Worm (Caenorhabditis elegans) whole organism, L2 larva: Measurements from ENCODE around the gene T20G5.12.
"Not testable (repeated sequence)": the region's sequence is repeated elsewhere in the genome, so short reads cannot be mapped to it uniquely, and the experiment has no call there.

ENCODE experiments used
- C34F6.9 ChIP-seq: fragments of 150-350 bp; optimal IDR thresholded peaks from 2 replicates; lab custom pipeline; 2014; ENCODE audit warnings: missing biosample characterization, missing genetic modification characterization
- F13H6.1 ChIP-seq: sonication (generic microtip); optimal IDR thresholded peaks from 2 replicates; lab custom pipeline; 2016; ENCODE audit warnings: missing genetic modification characterization, missing compliant biosample characterization
- alr-1 ChIP-seq: fragments of 150-350 bp; optimal IDR thresholded peaks from 2 replicates; lab custom pipeline; 2014; ENCODE audit warnings: missing biosample characterization, missing genetic modification characterization
- blmp-1 ChIP-seq: sonication (generic microtip); optimal IDR thresholded peaks from 2 replicates; lab custom pipeline; 2017; ENCODE audit warnings: missing genetic modification characterization, mild to moderate bottlenecking, missing compliant biosample characterization, antibody characterized with exemption, moderate library complexity; ENCODE audit not compliant: insufficient read depth
- ceh-82 ChIP-seq: fragments of 150-350 bp; optimal IDR thresholded peaks from 2 replicates; lab custom pipeline; 2014; ENCODE audit warnings: missing biosample characterization, missing genetic modification characterization
- dmd-4 ChIP-seq: sonication (generic microtip); optimal IDR thresholded peaks from 2 replicates; lab custom pipeline; 2017; ENCODE audit warnings: missing biosample characterization, missing genetic modification characterization
- fos-1 ChIP-seq: fragments of 150-350 bp; optimal IDR thresholded peaks from 2 replicates; lab custom pipeline; 2014; ENCODE audit warnings: missing biosample characterization, missing genetic modification characterization
- lin-11 ChIP-seq: fragments of 150-350 bp; sonication (generic microtip); optimal IDR thresholded peaks from 2 replicates; lab custom pipeline; 2014; ENCODE audit warnings: missing biosample characterization, missing genetic modification characterization, inconsistent platforms, mixed read lengths
- lin-39 ChIP-seq: fragments of 150-350 bp; optimal IDR thresholded peaks from 2 replicates; lab custom pipeline; 2014; ENCODE audit warnings: missing biosample characterization, missing genetic modification reagents, missing genetic modification characterization
- mab-5 ChIP-seq: fragments of 150-350 bp; optimal IDR thresholded peaks from 2 replicates; lab custom pipeline; 2014; ENCODE audit warnings: missing biosample characterization, missing genetic modification characterization
- nhr-10 ChIP-seq: sonication (generic microtip); optimal IDR thresholded peaks from 2 replicates; lab custom pipeline; 2017; ENCODE audit warnings: missing biosample characterization, missing genetic modification characterization
- nhr-11 ChIP-seq: fragments of 150-350 bp; optimal IDR thresholded peaks from 2 replicates; lab custom pipeline; 2014; ENCODE audit warnings: missing biosample characterization, missing genetic modification characterization
- nhr-12 ChIP-seq: fragments of 150-350 bp; optimal IDR thresholded peaks from 2 replicates; lab custom pipeline; 2014; ENCODE audit warnings: missing biosample characterization, missing genetic modification characterization
- nhr-129 ChIP-seq: fragments of 150-350 bp; optimal IDR thresholded peaks from 2 replicates; lab custom pipeline; 2014; ENCODE audit warnings: missing biosample characterization, missing genetic modification characterization
- nhr-21 ChIP-seq: fragments of 150-350 bp; optimal IDR thresholded peaks from 2 replicates; lab custom pipeline; 2014; ENCODE audit warnings: missing biosample characterization, missing genetic modification characterization
- nhr-25 ChIP-seq: fragments of 150-350 bp; sonication (generic microtip); optimal IDR thresholded peaks from 3 replicates; lab custom pipeline; 2014; ENCODE audit warnings: missing biosample characterization, missing genetic modification characterization
- peb-1 ChIP-seq: fragments of 150-350 bp; optimal IDR thresholded peaks from 2 replicates; lab custom pipeline; 2014; ENCODE audit warnings: missing biosample characterization, missing genetic modification characterization
- sem-4 ChIP-seq: fragments of 150-350 bp; optimal IDR thresholded peaks from 2 replicates; lab custom pipeline; 2014; ENCODE audit warnings: missing biosample characterization, missing genetic modification reagents, missing genetic modification characterization
- sma-3 ChIP-seq: sonication (generic microtip); optimal IDR thresholded peaks from 2 replicates; lab custom pipeline; 2016; ENCODE audit warnings: missing genetic modification reagents, missing genetic modification characterization, missing compliant biosample characterization
- snpc-4 ChIP-seq: fragments of 150-350 bp; optimal IDR thresholded peaks from 2 replicates; lab custom pipeline; 2014; ENCODE audit warnings: missing biosample characterization, missing genetic modification characterization
- unc-55 ChIP-seq: fragments of 150-350 bp; sonication (generic microtip); optimal IDR thresholded peaks from 3 replicates; lab custom pipeline; 2014; ENCODE audit warnings: missing biosample characterization, missing genetic modification reagents, missing genetic modification characterization
- zag-1 ChIP-seq: fragments of 150-350 bp; optimal IDR thresholded peaks from 2 replicates; lab custom pipeline; 2014; ENCODE audit warnings: missing biosample characterization, missing genetic modification characterization
- ztf-1 ChIP-seq: fragments of 200-800 bp; sonication (Bioruptor generic); conservative IDR thresholded peaks from 2 replicates; pipeline ENCODE4 v1.3.6; 2022; ENCODE audit warnings: missing genetic modification characterization, missing compliant biosample characterization
- ztf-4 ChIP-seq: fragments of 150-350 bp; optimal IDR thresholded peaks from 2 replicates; lab custom pipeline; 2014; ENCODE audit warnings: missing biosample characterization, missing genetic modification characterization

Gene T20G5.12

ce11 chrIII:10221860-10222259 is 20.5 kb downstream of the T20G5.12 start, which contains the start of gene Y70G10A.4:
TSS of gene Y70G10A.4 (plus strand) at chrIII:10222160.
- TF ChIP-seq zag-1 (tag; lab: Kevin White, UChicago); mab-5 (tag; lab: Kevin White, UChicago); ztf-1 (GFP tag; lab: Robert Waterston, UW): not testable (repeated sequence)

ce11 chrIII:10231641-10232040 is 30.2 kb downstream of the T20G5.12 start:
- TF ChIP-seq sma-3 (GFP tag; lab: Kevin White, UChicago) (no peak), peb-1 (no peak)
- TF ChIP-seq, all 48 proteins: peak for 0

DNA sequence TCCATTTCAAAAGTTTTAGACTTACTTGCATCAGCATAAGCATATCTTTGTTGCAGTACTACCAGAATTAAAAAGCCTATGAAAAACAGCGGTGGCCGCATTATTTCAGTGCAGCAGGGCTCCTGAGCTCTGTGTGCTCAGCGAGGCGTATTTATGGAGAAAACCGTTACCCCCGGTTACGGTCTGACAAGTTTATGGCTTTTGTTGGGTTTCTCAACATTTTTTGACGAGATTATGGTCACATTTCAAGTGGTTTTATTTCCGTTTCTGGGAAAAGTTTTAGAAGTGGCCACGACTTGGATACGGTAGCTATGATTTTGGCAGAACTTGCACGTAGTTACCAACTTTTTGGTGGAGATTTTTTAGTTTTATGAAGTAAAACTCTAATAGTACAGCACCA is 32.6 kb downstream of the T20G5.12 start, which contains the start of gene paml-1:
TSS of gene paml-1 (minus strand) at position 101 of the 400 bp plus-strand sequence.
- TF ChIP-seq C34F6.9 (tag; lab: Kevin White, UChicago) (no peak), lin-11 (tag; lab: Kevin White, UChicago) (no peak), unc-55 (GFP tag; lab: Kevin White, UChicago) (no peak), sem-4 (tag; lab: Kevin White, UChicago) (no peak), F13H6.1 (tag; lab: Kevin White, UChicago) (no peak), ceh-82 (tag; lab: Kevin White, UChicago) (no peak), nhr-25 (no peak), lin-39 (tag; lab: Kevin White, UChicago) (no peak)

DNA sequence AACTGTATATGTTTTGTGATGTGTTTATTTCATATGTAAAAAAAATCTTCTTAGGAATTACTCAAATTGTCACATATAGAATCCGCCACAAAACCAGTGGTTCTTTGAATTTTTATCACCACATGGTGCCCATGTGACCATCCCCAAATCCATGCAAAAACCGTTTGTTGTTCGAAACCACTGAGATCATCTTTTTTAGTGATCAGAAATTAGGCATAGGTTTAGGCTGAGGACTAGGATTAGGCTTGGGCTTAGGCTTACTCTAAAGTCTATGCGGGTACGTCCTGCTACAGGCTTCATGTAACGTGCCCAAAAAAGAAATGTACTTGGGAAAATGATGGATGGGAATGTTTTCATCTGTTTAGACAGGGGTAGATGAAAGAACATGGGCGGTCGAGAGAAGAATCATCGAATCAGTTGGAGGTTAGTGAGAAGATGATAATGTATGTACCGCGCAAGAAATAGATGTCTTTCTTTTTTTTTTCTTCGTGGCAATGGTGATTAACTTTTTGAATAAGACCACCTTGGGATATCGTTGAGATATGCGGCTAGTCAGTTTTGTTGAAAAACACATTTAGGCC is 35.0 kb downstream of the T20G5.12 start:
- TF ChIP-seq snpc-4 (tag; lab: Kevin White, UChicago) (no peak), alr-1 (no peak), dmd-4 (tag; lab: Kevin White, UChicago) (no peak), fos-1 (tag; lab: Kevin White, UChicago) (peak; percentile 9), nhr-12 (tag; lab: Kevin White, UChicago) (no peak), nhr-21 (tag; lab: Kevin White, UChicago) (peak; percentile 11), nhr-129 (tag; lab: Kevin White, UChicago) (no peak), F13H6.1 (tag; lab: Kevin White, UChicago) (no peak), nhr-11 (no peak)

ce11 chrIII:10238448-10239154 is 37.2 kb downstream of the T20G5.12 start, which contains the start of gene Y70G10A.3:
TSS of gene Y70G10A.3 (plus strand) at chrIII:10239104.
- TF ChIP-seq fos-1 (tag; lab: Kevin White, UChicago) (no peak), blmp-1 (tag; lab: Kevin White, UChicago) (peak; percentile 29)

DNA sequence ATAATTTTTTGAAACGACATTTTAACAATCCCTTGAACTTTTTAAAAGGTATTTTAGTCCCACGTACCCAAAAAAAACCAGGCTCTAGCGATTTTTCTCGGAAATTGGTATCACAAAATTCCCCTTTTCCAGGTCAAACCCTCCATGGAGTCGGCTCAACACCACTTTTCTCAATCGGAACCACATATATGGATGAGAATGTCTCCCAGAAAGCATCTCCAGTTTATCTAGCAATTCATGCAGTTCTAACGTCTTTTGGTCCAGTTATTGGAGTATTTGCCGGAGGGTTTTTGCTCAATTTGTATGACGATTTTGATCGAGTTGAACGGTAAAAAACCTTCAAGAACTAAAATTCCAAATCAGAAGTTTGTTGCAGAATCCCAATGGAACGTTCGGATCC is 38.7 kb downstream of the T20G5.12 start:
- TF ChIP-seq ztf-4 (tag; lab: Kevin White, UChicago) (no peak), nhr-10 (tag; lab: Kevin White, UChicago) (no peak), F13H6.1 (tag; lab: Kevin White, UChicago) (no peak), nhr-12 (tag; lab: Kevin White, UChicago) (no peak)

ce11 chrIII:10241332-10241829 is 40.0 kb downstream of the T20G5.12 start:
- TF ChIP-seq lin-11 (tag; lab: Kevin White, UChicago): no peak
- peak; percentile 13 for TF ChIP-seq nhr-129 (tag; lab: Kevin White, UChicago)

- TF ChIP-seq sma-3 (GFP tag; lab: Kevin White, UChicago) (no peak), ztf-1 (GFP tag; lab: Robert Waterston, UW) (no peak), lin-39 (tag; lab: Kevin White, UChicago) (no peak)
These were observed 42.6 kb downstream of the T20G5.12 start for ce11 chrIII:10244013-10244412.
